Worm (Caenorhabditis elegans) whole organism, mixed stage, embryonic: ENCODE results near the gene cest-30.

Experiments
- ceh-83 ChIP-seq: fragments of 200-800 bp; sonication (Bioruptor generic); optimal IDR thresholded peaks from 2 replicates; lab custom pipeline; 2018; ENCODE audit warnings: mild to moderate bottlenecking, missing genetic modification characterization, missing compliant biosample characterization
- elt-3 ChIP-seq: fragments of 150-350 bp; optimal IDR thresholded peaks from 2 replicates; lab custom pipeline; 2014; ENCODE audit warnings: missing biosample characterization, missing genetic modification characterization
- lsy-2 ChIP-seq: fragments of 150-350 bp; optimal IDR thresholded peaks from 2 replicates; lab custom pipeline; 2014; ENCODE audit warnings: missing biosample characterization, missing genetic modification characterization
- mep-1 ChIP-seq: fragments of 150-350 bp; optimal IDR thresholded peaks from 2 replicates; lab custom pipeline; 2017; ENCODE audit warnings: missing biosample characterization, missing genetic modification reagents, missing genetic modification characterization, inconsistent platforms
- nhr-237 ChIP-seq: fragments of 150-350 bp; optimal IDR thresholded peaks from 2 replicates; lab custom pipeline; 2014; ENCODE audit warnings: missing biosample characterization, missing genetic modification characterization
- nhr-76 ChIP-seq: sonication (generic microtip); optimal IDR thresholded peaks from 2 replicates; lab custom pipeline; 2017; ENCODE audit warnings: missing biosample characterization, missing genetic modification characterization
- snpc-4 ChIP-seq: fragments of 150-350 bp; optimal IDR thresholded peaks from 2 replicates; lab custom pipeline; 2014; ENCODE audit warnings: missing biosample characterization, missing genetic modification characterization
- sptf-1 ChIP-seq: sonication (generic microtip); optimal IDR thresholded peaks from 2 replicates; lab custom pipeline; 2017; ENCODE audit warnings: mild to moderate bottlenecking, missing genetic modification characterization, moderate library complexity, missing compliant biosample characterization
- tbx-8 ChIP-seq: fragments of 200-800 bp; sonication (Bioruptor generic); optimal IDR thresholded peaks from 2 replicates; lab custom pipeline; 2018; ENCODE audit warnings: mild to moderate bottlenecking, missing genetic modification characterization, moderate library complexity, missing compliant biosample characterization
- unc-62 ChIP-seq: fragments of 150-350 bp; optimal IDR thresholded peaks from 2 replicates; lab custom pipeline; 2014; ENCODE audit warnings: missing biosample characterization, missing genetic modification reagents, missing genetic modification characterization

DNA sequence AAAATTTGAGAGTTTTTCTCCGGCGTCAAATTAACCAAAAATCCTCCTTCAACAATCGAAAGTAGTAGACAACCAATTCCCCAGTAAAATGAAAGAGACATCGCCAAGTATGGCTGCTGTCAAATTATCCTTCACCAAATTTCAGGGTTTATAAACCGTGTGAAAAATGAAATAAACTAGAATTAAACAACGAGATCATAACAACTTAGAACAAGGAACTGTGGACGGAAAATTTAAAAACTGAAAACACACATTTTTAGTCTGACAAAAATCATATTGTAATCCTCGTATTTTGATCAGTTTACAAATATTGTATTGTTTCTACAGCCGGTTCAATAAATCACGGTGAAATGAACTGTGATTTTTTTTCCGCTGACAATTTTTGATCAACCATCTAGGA lies at the start of gene cest-30:
- no peak for TF ChIP-seq unc-62 (GFP tag; lab: Kevin White, UChicago)
- no peak for TF ChIP-seq elt-3 (tag; lab: Kevin White, UChicago)
- no peak for TF ChIP-seq tbx-8 (GFP tag; lab: Kevin White, UChicago)
- TF ChIP-seq snpc-4 (tag; lab: Kevin White, UChicago), result no peak
- no peak for TF ChIP-seq lsy-2 (tag; lab: Kevin White, UChicago)
- TF ChIP-seq nhr-76 (tag; lab: Kevin White, UChicago), result no peak
- TF ChIP-seq nhr-237 (tag; lab: Kevin White, UChicago), result no peak
- no peak for TF ChIP-seq mep-1 (tag; lab: Kevin White, UChicago)
- TF ChIP-seq sptf-1 (tag; lab: Kevin White, UChicago), result no peak
- no peak for TF ChIP-seq ceh-83 (GFP tag; lab: Kevin White, UChicago)
